Worm (Caenorhabditis elegans): ENCODE measurements around the gene K02F3.12.

Gene K02F3.12

ce11 chrIII:822546-823272, 33.7 kb upstream of the K02F3.12 start, which contains the start of gene clec-149:
clec-149 (plus strand) TSS chrIII:823222.
- TF ChIP-seq nhr-76 (tag; optimal IDR thresholded peaks at IDR 0.05) (no peak), ama-1 (optimal IDR thresholded peaks at IDR 0.05) (no peak), elt-3 (tag; optimal IDR thresholded peaks at IDR 0.05) (no peak), unc-130 (tag; optimal IDR thresholded peaks at IDR 0.05) (peak; percentile 18), unc-30 (tag; optimal IDR thresholded peaks at IDR 0.05) (no peak), nhr-19 (GFP tag; conservative IDR thresholded peaks at IDR 0.05) (no peak), pag-3 (tag; optimal IDR thresholded peaks at IDR 0.05; ENCODE audit: borderline replicate concordance, insufficient read depth) (no peak), rnt-1 (tag; optimal IDR thresholded peaks at IDR 0.05) (peak; percentile 68), egl-27 (tag; optimal IDR thresholded peaks at IDR 0.05) (no peak), xbp-1 (tag; optimal IDR thresholded peaks at IDR 0.05) (no peak), unc-62 (GFP tag; optimal IDR thresholded peaks at IDR 0.05) (no peak), snpc-4 (tag; optimal IDR thresholded peaks at IDR 0.05) (no peak), aha-1 (tag; optimal IDR thresholded peaks at IDR 0.05) (no peak), dsc-1 (tag; optimal IDR thresholded peaks at IDR 0.05) (peak; percentile 29), aly-2 (tag; optimal IDR thresholded peaks at IDR 0.05) (no peak), ceh-63 (GFP tag; optimal IDR thresholded peaks at IDR 0.05) (no peak), sox-4 (tag; optimal IDR thresholded peaks at IDR 0.05) (no peak), nhr-84 (tag; optimal IDR thresholded peaks at IDR 0.05) (no peak), nhr-71 (tag; optimal IDR thresholded peaks at IDR 0.05) (peak; percentile 29), zip-4 (GFP tag; optimal IDR thresholded peaks at IDR 0.05) (no peak), lin-14 (GFP tag; optimal IDR thresholded peaks at IDR 0.05) (peak; percentile 43), snu-23 (GFP tag; optimal IDR thresholded peaks at IDR 0.05) (peak; percentile 12), ces-1 (GFP tag; optimal IDR thresholded peaks at IDR 0.05) (no peak), fkh-10 (GFP tag; optimal IDR thresholded peaks at IDR 0.05) (no peak), swsn-7 (tag; optimal IDR thresholded peaks at IDR 0.05) (no peak), lsy-2 (tag; optimal IDR thresholded peaks at IDR 0.05) (peak in 1 of 2 experiments; percentile 35)

DNA sequence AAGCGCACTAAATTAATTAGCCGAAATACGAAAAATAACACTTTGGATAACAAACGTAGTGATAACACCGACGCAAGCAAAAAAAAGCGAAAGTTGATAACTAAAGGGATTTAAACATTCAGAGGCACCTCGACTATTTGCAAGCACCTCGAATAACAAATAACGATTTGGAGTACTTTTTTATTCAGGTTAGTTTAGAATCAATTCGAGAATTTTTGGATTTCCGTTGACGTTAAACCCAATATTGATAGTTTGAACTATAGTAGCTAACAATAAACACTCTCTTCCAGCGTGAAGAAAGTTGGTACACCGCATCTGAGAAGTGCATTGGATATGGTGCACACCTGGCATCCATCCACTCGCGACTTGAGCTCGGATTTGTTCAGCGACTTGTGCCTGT, 31.1 kb upstream of the K02F3.12 start:
- TF ChIP-seq blmp-1 (tag; optimal IDR thresholded peaks at IDR 0.05): peak; percentile 28
- no peak for TF ChIP-seq zip-4 (GFP tag; optimal IDR thresholded peaks at IDR 0.05)

DNA sequence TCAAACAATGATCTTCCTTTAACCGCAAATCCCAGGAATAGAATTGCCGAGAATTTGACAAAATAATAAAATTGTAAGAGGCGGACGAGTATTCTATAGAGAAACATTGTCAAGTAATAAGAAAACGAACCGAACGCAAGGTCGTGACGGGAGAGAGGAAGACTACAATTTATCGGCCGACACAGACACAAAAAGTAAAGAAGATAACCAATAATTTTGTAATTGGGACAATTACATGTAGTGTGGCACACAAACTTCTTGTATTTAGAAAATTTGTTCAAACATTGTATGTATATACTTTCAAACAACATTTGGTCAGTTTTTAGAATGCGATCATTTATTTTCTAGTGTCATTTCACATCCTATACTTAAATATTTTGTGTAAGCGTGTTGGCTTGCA, 24.4 kb upstream of the K02F3.12 start, which contains the start of gene ceeh-1:
Gene ceeh-1 (minus strand): TSS at position 317 of the 400 bp plus-strand sequence.
- TF ChIP-seq lin-14 (GFP tag; optimal IDR thresholded peaks at IDR 0.05) (peak; percentile 47), dpl-1 (GFP tag; optimal IDR thresholded peaks at IDR 0.05) (no peak), nhr-20 (tag; optimal IDR thresholded peaks at IDR 0.05) (peak; percentile 3), nhr-85 (tag) (peak; percentile 45), snpc-4 (tag; optimal IDR thresholded peaks at IDR 0.05) (no peak), elt-3 (tag; optimal IDR thresholded peaks at IDR 0.05) (peak in 1 of 6 experiments; percentile 27), mdl-1 (tag; optimal IDR thresholded peaks at IDR 0.05) (no peak), F16B12.6 (tag; optimal IDR thresholded peaks at IDR 0.05) (no peak), lsy-2 (tag; optimal IDR thresholded peaks at IDR 0.05) (peak in 1 of 2 experiments; percentile 13), mab-9 (GFP tag; IDR thresholded peaks at IDR 0.05) (no peak), pqm-1 (tag; optimal IDR thresholded peaks at IDR 0.05) (no peak), zip-4 (GFP tag; optimal IDR thresholded peaks at IDR 0.05) (no peak), vab-15 (tag; optimal IDR thresholded peaks at IDR 0.05) (no peak)

DNA sequence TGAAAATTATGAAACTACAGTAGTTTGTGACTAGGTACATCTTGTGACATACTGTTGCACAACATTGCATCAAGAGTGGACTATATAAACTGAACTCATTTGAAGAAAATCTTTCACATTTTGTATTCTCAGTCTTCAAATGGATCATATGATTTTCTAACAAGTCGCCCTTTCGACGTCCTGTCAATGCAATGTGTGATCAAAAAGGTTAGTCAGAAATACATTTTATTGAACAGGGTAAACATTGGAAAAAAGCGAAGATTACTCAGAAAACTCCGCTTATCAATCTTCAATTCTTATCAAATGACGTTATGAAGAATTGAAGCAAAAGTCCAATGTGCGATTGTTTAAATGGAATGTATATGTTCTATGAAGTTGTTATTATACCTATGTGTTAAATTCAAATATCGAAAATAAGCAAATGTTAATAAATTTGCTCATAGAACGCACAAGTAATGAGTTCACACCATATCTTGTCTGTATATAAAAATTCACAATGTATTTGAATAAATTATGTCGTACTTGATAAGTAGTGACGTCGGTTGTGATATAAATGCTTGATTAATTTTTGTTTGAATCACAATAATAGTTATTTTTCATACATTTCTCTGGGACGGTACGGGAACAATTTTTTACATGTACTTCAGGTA, 23.4 kb upstream of the K02F3.12 start, which contains the start of gene zip-2:
Gene zip-2 (plus strand): TSS at position 128 of the 650 bp plus-strand sequence.
- TF ChIP-seq elt-2 (tag; optimal IDR thresholded peaks at IDR 0.05) (peak; percentile 66), efl-1 (optimal IDR thresholded peaks at IDR 0.05) (no peak), efl-1 (GFP tag; optimal IDR thresholded peaks at IDR 0.05 in 1 of 2) (peak in 1 of 2 experiments; percentile 90), nhr-12 (tag; optimal IDR thresholded peaks at IDR 0.05) (no peak), tlp-1 (tag; optimal IDR thresholded peaks at IDR 0.05) (no peak), ztf-4 (tag; optimal IDR thresholded peaks at IDR 0.05) (no peak), unc-62 (GFP tag; optimal IDR thresholded peaks at IDR 0.05) (no peak), sptf-1 (tag; optimal IDR thresholded peaks at IDR 0.05) (no peak), F16B12.6 (tag; optimal IDR thresholded peaks at IDR 0.05) (no peak), nhr-20 (tag; optimal IDR thresholded peaks at IDR 0.05) (peak; percentile 72), nhr-90 (tag; optimal IDR thresholded peaks at IDR 0.05; ENCODE audit: poor library complexity) (peak; percentile 50), egl-13 (tag; optimal IDR thresholded peaks at IDR 0.05) (no peak), nhr-19 (GFP tag; conservative IDR thresholded peaks at IDR 0.05) (no peak), pax-3 (tag; optimal IDR thresholded peaks at IDR 0.05) (no peak), nhr-47 (tag; optimal IDR thresholded peaks at IDR 0.05) (peak; percentile 5)
